Worm (Caenorhabditis elegans): ENCODE results near the gene W06G6.17.

DNA sequence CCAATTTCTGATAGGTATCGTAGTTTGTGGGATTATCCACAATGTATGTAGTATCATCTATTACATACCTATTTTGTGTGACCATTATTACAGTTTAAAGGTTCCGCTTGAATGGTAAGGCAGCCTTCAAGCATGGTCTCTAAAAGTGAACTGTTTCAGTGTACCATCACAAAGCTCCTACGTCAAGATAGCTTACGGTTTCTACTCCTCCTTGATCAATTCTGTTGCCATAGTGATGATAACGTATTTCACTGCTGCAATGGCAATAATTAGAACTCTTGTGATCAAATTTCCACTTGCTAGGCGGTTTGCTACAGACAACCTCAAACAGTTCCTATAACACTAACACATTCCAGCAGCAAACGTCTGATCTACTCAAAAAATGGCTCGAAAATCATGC lies 38.3 kb upstream of the W06G6.17 start:
- TF ChIP-seq ces-1 (GFP tag; optimal IDR thresholded peaks at IDR 0.05): no peak
- no peak for TF ChIP-seq pha-4 (tag; optimal IDR thresholded peaks at IDR 0.05)
- no peak for TF ChIP-seq zip-8 (tag; optimal IDR thresholded peaks at IDR 0.05)
- TF ChIP-seq nhr-237 (tag; optimal IDR thresholded peaks at IDR 0.05): no peak

Measured in whole organism, mixed stage, embryonic.